Worm (Caenorhabditis elegans): ENCODE measurements around the gene gon-1.

gon-1 gene

ce11 chrIV:9969081-9969480, 15.8 kb upstream of the gon-1 start, which contains the start of the genes kin-5 and C47E12.11:
TSS of gene kin-5 (minus strand) at chrIV:9969181.
TSS of gene C47E12.11 (plus strand) at chrIV:9969400.
- TF ChIP-seq unc-62 (GFP tag; optimal IDR thresholded peaks at IDR 0.05) (no peak), lsy-2 (tag; optimal IDR thresholded peaks at IDR 0.05) (no peak), pqm-1 (tag; optimal IDR thresholded peaks at IDR 0.05) (no peak), ceh-88 (GFP tag; IDR thresholded peaks at IDR 0.05) (no peak), nhr-11 (tag; optimal IDR thresholded peaks at IDR 0.05) (no peak), nhr-20 (tag; optimal IDR thresholded peaks at IDR 0.05) (no peak), elt-3 (tag; optimal IDR thresholded peaks at IDR 0.05) (no peak), lir-3 (tag; optimal IDR thresholded peaks at IDR 0.05; ENCODE audit: poor library complexity) (no peak)

DNA sequence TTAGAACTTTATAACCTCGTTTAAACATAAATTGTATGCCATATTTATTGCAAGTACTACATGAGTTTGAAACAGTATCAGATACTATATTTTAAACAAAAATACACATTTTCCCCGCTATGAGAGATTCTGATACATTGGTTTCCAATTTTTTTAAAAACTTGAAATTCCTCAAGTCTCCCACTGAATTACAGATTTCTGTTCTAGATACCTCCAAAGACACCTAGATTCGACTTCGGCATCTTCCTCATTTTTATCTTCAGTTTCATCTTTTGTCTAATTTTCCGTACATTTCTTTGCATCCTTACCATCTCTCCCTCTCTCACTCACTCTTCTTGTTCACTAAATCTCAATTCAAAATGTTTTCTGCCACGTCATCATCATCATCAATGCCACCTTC, 10.7 kb upstream of the gon-1 start, which contains the start of gene T13H10.2:
Gene T13H10.2 (plus strand): TSS at position 301 of the 400 bp plus-strand sequence.
- TF ChIP-seq ces-1 (GFP tag; optimal IDR thresholded peaks at IDR 0.05): no peak
- TF ChIP-seq jun-1 (tag; optimal IDR thresholded peaks at IDR 0.05): no peak
- TF ChIP-seq hpl-2 (GFP tag; optimal IDR thresholded peaks at IDR 0.05): no peak
- no peak for TF ChIP-seq irx-1 (tag; optimal IDR thresholded peaks at IDR 0.05)
- TF ChIP-seq nhr-20 (tag; optimal IDR thresholded peaks at IDR 0.05): no peak

DNA sequence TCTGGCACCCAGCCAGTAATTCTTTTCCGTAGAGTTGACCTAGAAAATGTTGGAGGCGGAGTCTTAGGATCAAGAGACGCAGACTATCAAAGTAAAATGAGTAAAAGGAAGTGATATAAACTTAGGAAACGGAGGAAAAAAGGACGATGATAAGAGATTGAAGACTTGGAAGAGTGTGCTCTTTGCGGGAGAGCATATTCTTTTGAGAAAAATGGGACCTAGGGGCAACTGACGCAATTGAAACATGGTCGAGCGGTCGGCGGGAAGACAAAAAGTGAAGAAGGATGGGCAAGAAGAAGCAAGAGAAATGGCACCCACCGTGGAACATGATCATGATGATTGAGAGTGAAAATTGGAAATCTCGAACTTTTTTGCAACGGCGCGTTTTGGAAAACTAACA, 5.2 kb downstream of the gon-1 start:
- peak; percentile 59 for TF ChIP-seq nhr-19 (GFP tag; conservative IDR thresholded peaks at IDR 0.05)
- TF ChIP-seq rnt-1 (tag; optimal IDR thresholded peaks at IDR 0.05): peak; percentile 60
- TF ChIP-seq nhr-71 (tag; optimal IDR thresholded peaks at IDR 0.05): peak; percentile 66
- TF ChIP-seq tbx-2 (tag; optimal IDR thresholded peaks at IDR 0.05): peak; percentile 20
- TF ChIP-seq mab-9 (GFP tag; IDR thresholded peaks at IDR 0.05): no peak
- no peak for TF ChIP-seq egl-13 (tag; optimal IDR thresholded peaks at IDR 0.05)
- no peak for TF ChIP-seq fos-1 (tag; optimal IDR thresholded peaks at IDR 0.05)
- TF ChIP-seq nhr-77 (tag; optimal IDR thresholded peaks at IDR 0.05): peak; percentile 35
- TF ChIP-seq dpl-1 (GFP tag; optimal IDR thresholded peaks at IDR 0.05): peak; percentile 8 to 39 (median 12)
- peak; percentile 8 for TF ChIP-seq mep-1 (tag; optimal IDR thresholded peaks at IDR 0.05)
- peak; percentile 24 for TF ChIP-seq nhr-20 (tag; optimal IDR thresholded peaks at IDR 0.05)
- peak; percentile 39 for TF ChIP-seq snu-23 (GFP tag; optimal IDR thresholded peaks at IDR 0.05)
- peak; percentile 73 for TF ChIP-seq lin-14 (GFP tag; optimal IDR thresholded peaks at IDR 0.05)
- peak; percentile 4 to 56 for TF ChIP-seq efl-1 (optimal IDR thresholded peaks at IDR 0.05)
- peak in 1 of 2 experiments; percentile 52 for TF ChIP-seq efl-1 (GFP tag; optimal IDR thresholded peaks at IDR 0.05 in 1 of 2)
- peak in 1 of 2 experiments; percentile 51 for TF ChIP-seq lin-35 (GFP tag; optimal IDR thresholded peaks at IDR 0.05)
- no peak for TF ChIP-seq lir-3 (tag; optimal IDR thresholded peaks at IDR 0.05; ENCODE audit: poor library complexity)

DNA sequence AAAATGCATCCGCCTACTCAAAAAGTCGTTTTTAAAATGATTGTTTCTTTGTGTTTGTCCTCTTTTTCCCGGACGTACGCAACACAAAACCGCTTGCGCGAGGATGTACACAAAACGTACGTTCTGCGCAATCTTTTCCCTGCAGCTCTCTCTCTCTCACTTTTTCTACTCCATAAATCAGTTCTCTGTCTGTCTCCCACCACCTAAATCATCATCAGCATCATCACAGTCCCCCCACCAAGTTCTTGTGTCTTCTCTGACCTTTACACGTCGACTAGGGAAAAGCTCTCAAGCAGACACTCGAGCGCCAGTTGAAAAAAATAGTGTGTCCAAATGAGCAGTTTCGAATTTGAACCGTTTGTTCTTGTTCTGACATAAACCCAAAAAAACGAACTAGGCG, 9.0 kb downstream of the gon-1 start:
- TF ChIP-seq tbx-2 (tag; optimal IDR thresholded peaks at IDR 0.05): peak; percentile 22
- TF ChIP-seq nhr-84 (tag; optimal IDR thresholded peaks at IDR 0.05): no peak
- TF ChIP-seq nhr-77 (tag; optimal IDR thresholded peaks at IDR 0.05): peak; percentile 45
- no peak for TF ChIP-seq zag-1 (tag; optimal IDR thresholded peaks at IDR 0.05)
- no peak for TF ChIP-seq efl-1 (optimal IDR thresholded peaks at IDR 0.05)
- peak in 1 of 2 experiments; percentile 79 for TF ChIP-seq efl-1 (GFP tag; optimal IDR thresholded peaks at IDR 0.05 in 1 of 2)

DNA sequence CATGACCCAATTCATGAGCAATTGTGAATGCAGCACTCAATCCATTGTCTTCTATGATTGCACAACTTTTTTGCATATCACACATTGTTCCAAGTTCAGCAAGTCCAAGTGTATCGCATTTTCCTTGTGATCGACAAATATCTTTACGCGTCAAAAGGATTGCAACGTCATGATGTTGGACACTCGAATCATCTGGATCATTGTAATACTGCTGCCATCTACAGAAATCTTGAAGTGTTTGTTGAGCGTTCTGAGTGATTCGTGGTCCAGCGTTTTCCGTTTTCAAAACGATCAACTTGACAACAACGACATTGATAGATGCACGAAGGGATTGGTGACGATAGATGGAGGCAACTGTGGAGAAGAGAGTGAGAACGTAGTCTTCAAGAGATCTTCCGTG, 10.0 kb downstream of the gon-1 start:
- TF ChIP-seq unc-98 (GFP tag; IDR thresholded peaks at IDR 0.05): no peak
- no peak for TF ChIP-seq fkh-4 (tag; optimal IDR thresholded peaks at IDR 0.05; ENCODE audit: borderline replicate concordance)
- no peak for TF ChIP-seq egl-27 (tag; optimal IDR thresholded peaks at IDR 0.05)
- no peak for TF ChIP-seq ama-1 (optimal IDR thresholded peaks at IDR 0.05)
- no peak for TF ChIP-seq elt-2 (tag; optimal IDR thresholded peaks at IDR 0.05)
- no peak for TF ChIP-seq grh-1 (GFP tag; IDR thresholded peaks at IDR 0.05)
- TF ChIP-seq elt-3 (tag; optimal IDR thresholded peaks at IDR 0.05): no peak
- no peak for TF ChIP-seq C34B4.2 (tag; optimal IDR thresholded peaks at IDR 0.05)
- no peak for TF ChIP-seq xbp-1 (tag; optimal IDR thresholded peaks at IDR 0.05)
- no peak for TF ChIP-seq tlp-1 (tag; optimal IDR thresholded peaks at IDR 0.05)
- TF ChIP-seq egl-13 (tag; optimal IDR thresholded peaks at IDR 0.05): no peak
- TF ChIP-seq nhr-77 (tag; optimal IDR thresholded peaks at IDR 0.05): no peak
- no peak for TF ChIP-seq snu-23 (GFP tag; optimal IDR thresholded peaks at IDR 0.05)
- no peak for TF ChIP-seq ztf-11 (tag; optimal IDR thresholded peaks at IDR 0.05)
- TF ChIP-seq sup-37 (GFP tag; optimal IDR thresholded peaks at IDR 0.05): no peak
- no peak for TF ChIP-seq blmp-1 (tag; optimal IDR thresholded peaks at IDR 0.05)
- no peak for TF ChIP-seq fos-1 (tag; optimal IDR thresholded peaks at IDR 0.05)

Data from whole organism, L1 larva.